Worm (Caenorhabditis elegans): ENCODE results near the gene srt-41.
A peak's percentile ranks its signal among the peaks of the same experiment; 100 is the strongest.

The srt-41 gene

DNA sequence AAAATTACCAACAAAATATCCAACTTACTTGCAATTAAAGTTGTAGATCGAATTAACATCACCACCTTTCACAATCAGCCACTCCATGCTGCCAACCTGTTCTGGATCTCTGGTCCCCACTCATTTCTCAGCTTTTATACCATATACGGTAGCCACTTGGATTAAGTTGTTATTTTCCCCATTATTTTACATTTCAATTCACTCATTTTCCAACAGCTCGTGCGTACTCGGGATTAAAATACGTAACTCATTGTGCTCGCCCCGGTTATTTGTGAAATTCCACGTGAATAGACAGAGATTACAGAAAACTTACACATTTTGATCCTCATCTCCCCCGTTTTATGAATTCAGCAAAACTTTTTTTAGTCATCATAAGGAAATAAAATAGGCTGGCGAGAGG is at the start of gene srt-41:
srt-41 (minus strand) TSS at position 101 of the 400 bp plus-strand sequence.
- TF ChIP-seq sox-4 (tag; optimal IDR thresholded peaks at IDR 0.05), result no peak
- TF ChIP-seq C38D4.7 (GFP tag; optimal IDR thresholded peaks at IDR 0.05), result no peak
- TF ChIP-seq pqm-1 (tag; optimal IDR thresholded peaks at IDR 0.05), result no peak
- TF ChIP-seq lin-11 (tag; optimal IDR thresholded peaks at IDR 0.05), result no peak
- TF ChIP-seq F13H6.1 (tag; optimal IDR thresholded peaks at IDR 0.05), result no peak
- TF ChIP-seq pag-3 (tag; optimal IDR thresholded peaks at IDR 0.05; ENCODE audit: borderline replicate concordance), result no peak
- no peak for TF ChIP-seq nhr-232 (tag; optimal IDR thresholded peaks at IDR 0.05)
- TF ChIP-seq ztf-16 (tag; optimal IDR thresholded peaks at IDR 0.05), result no peak
- no peak for TF ChIP-seq dve-1 (tag; optimal IDR thresholded peaks at IDR 0.05)
- no peak for TF ChIP-seq ceh-48 (tag; optimal IDR thresholded peaks at IDR 0.05)
- TF ChIP-seq ceh-30 (tag; optimal IDR thresholded peaks at IDR 0.05), result no peak
- TF ChIP-seq nfya-1 (tag; optimal IDR thresholded peaks at IDR 0.05), result no peak
- no peak for TF ChIP-seq ceh-45 (GFP tag; IDR thresholded peaks at IDR 0.05)
- no peak for TF ChIP-seq pha-4 (tag; optimal IDR thresholded peaks at IDR 0.05)
- TF ChIP-seq hlh-15 (tag; optimal IDR thresholded peaks at IDR 0.05), result no peak
- no peak for TF ChIP-seq rnt-1 (tag; optimal IDR thresholded peaks at IDR 0.05)
- no peak for TF ChIP-seq pros-1 (tag; optimal IDR thresholded peaks at IDR 0.05)
- TF ChIP-seq ceh-31 (tag; optimal IDR thresholded peaks at IDR 0.05), result no peak

- TF ChIP-seq ttx-3 (tag; optimal IDR thresholded peaks at IDR 0.05) (no peak), dve-1 (tag; optimal IDR thresholded peaks at IDR 0.05) (peak; percentile 100), ceh-48 (tag; optimal IDR thresholded peaks at IDR 0.05) (no peak)
Measured at ce11 chrV:1848590-1848989, 45.6 kb upstream of the srt-41 start.

- peak; percentile 79 for TF ChIP-seq elt-2 (tag; optimal IDR thresholded peaks at IDR 0.05)
- TF ChIP-seq unc-86 (tag; optimal IDR thresholded peaks at IDR 0.05), result no peak
Measured at ce11 chrV:1845977-1846376, 43.0 kb upstream of the srt-41 start, which contains the start of gene T10B5.7. T10B5.7 (plus strand) TSS chrV:1846201.

ce11 chrV:1841744-1842143 is 38.8 kb upstream of the srt-41 start, which contains the start of gene T10B5.8:
T10B5.8 (plus strand) TSS chrV:1842044.
- TF ChIP-seq lim-6 (tag; optimal IDR thresholded peaks at IDR 0.05), result no peak
- TF ChIP-seq eyg-1 (tag; optimal IDR thresholded peaks at IDR 0.05), result no peak
- TF ChIP-seq unc-55 (GFP tag; optimal IDR thresholded peaks at IDR 0.05), result no peak
- TF ChIP-seq hlh-6 (tag; optimal IDR thresholded peaks at IDR 0.05), result no peak
- TF ChIP-seq T23F11.4 (GFP tag; optimal IDR thresholded peaks at IDR 0.05), result no peak
- TF ChIP-seq pax-1 (tag; optimal IDR thresholded peaks at IDR 0.05), result no peak
- no peak for TF ChIP-seq syd-9 (tag; optimal IDR thresholded peaks at IDR 0.05)
- TF ChIP-seq hlh-30 (tag; optimal IDR thresholded peaks at IDR 0.05; ENCODE audit: insufficient read depth), result no peak
- no peak for TF ChIP-seq ceh-22 (tag; optimal IDR thresholded peaks at IDR 0.05)
- TF ChIP-seq ama-1 (optimal IDR thresholded peaks at IDR 0.05), result no peak
- TF ChIP-seq K02D7.2 (tag; optimal IDR thresholded peaks at IDR 0.05), result no peak
- no peak for TF ChIP-seq ceh-14 (tag; optimal IDR thresholded peaks at IDR 0.05)
- TF ChIP-seq fax-1 (tag; optimal IDR thresholded peaks at IDR 0.05), result no peak

DNA sequence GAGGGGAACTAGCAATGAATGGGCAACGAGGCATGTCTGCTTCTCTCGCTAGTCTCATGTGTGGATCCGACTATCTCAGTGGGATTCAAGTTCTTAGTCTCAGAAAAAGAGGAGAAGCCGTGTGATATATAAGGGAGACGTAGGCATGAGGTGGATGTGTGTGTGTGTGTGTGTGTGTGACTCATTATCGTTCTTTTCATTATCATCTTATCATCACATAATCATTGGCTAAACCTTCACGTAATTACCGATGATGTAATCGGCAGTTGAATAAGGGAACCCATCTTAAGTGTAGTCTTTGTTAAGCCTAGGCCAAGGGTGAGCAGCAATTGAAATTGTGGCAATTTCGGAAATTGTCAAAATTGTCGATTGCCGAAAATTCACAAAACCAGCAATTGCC is 27.0 kb upstream of the srt-41 start, which contains the start of gene Y32G9B.1:
Y32G9B.1 (minus strand) TSS at position 101 of the 400 bp plus-strand sequence.
- peak; percentile 29 for TF ChIP-seq elt-2 (tag; optimal IDR thresholded peaks at IDR 0.05)
- no peak for TF ChIP-seq pqm-1 (tag; optimal IDR thresholded peaks at IDR 0.05)

DNA sequence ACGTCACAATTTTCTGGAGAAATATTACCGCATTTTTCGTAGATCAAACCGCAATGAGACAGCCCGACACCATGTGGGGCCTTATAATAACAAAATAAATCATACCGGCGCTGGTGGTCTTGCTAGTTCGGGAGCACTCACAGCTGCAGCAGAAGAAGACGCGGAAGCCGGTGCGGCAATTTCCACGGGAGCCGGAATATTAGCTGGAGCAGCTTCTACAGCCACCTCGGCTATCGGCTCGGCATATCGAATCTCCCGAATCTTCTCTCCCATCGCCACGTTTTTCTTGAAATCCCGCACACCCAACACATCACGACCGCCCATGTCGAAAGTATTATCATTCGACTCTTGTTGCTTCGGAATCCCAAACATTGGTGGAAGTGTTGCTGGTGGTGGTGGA is 21.6 kb upstream of the srt-41 start:
- no peak for TF ChIP-seq F13H6.1 (tag; optimal IDR thresholded peaks at IDR 0.05)
- TF ChIP-seq mec-3 (tag; optimal IDR thresholded peaks at IDR 0.05; ENCODE audit: borderline replicate concordance), result no peak
- no peak for TF ChIP-seq ets-4 (tag; optimal IDR thresholded peaks at IDR 0.05)
- no peak for TF ChIP-seq zip-5 (tag; optimal IDR thresholded peaks at IDR 0.05)
- TF ChIP-seq npax-4 (tag; optimal IDR thresholded peaks at IDR 0.05), result no peak
- TF ChIP-seq pat-9 (tag; optimal IDR thresholded peaks at IDR 0.05), result no peak
- TF ChIP-seq ceh-18 (tag; optimal IDR thresholded peaks at IDR 0.05), result no peak
- TF ChIP-seq ceh-34 (tag; optimal IDR thresholded peaks at IDR 0.05), result no peak
- no peak for TF ChIP-seq unc-86 (tag; optimal IDR thresholded peaks at IDR 0.05)
- no peak for TF ChIP-seq tbx-7 (tag; optimal IDR thresholded peaks at IDR 0.05)
- no peak for TF ChIP-seq dve-1 (tag; optimal IDR thresholded peaks at IDR 0.05)
- TF ChIP-seq che-1 (tag; optimal IDR thresholded peaks at IDR 0.05), result no peak
- no peak for TF ChIP-seq ceh-31 (tag; optimal IDR thresholded peaks at IDR 0.05)
- TF ChIP-seq fkh-10 (GFP tag; optimal IDR thresholded peaks at IDR 0.05), result no peak
- no peak for TF ChIP-seq ceh-48 (tag; optimal IDR thresholded peaks at IDR 0.05)
- TF ChIP-seq elt-4 (tag; optimal IDR thresholded peaks at IDR 0.05), result no peak
- no peak for TF ChIP-seq sdc-2 (tag; optimal IDR thresholded peaks at IDR 0.05)

All from whole organism, late embryonic.